In the genomic region with DNA sequence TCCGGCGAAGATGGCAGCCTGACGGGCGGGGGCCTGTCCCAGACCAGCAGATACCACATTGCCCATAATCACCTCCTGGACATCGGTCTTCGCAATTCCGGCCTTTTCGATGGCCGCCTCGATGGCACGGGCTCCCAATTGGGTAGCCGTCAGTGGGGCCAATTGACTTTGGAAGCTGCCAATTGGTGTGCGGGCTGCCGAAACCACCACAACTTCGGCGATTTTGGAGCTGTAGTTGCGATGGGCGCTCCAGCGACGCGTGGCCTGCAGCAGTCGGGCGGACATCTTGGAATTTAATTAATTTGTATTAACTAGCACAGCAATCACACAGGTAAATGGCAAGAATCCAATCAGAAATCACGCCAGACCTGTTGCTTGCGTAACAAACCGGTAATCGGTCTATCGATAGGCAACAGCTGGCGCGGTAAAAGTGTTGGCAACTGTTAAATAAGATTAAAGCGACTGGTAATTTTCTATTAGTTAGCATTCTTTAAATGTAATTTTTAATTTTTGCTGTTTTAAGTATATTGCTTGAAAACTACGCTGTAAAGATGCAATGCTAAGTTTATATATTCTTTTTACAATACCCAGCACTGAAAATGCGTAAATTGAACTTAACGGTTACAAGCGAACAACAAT, we compare ENCODE assay signal across 1 fruit fly cellular context.
TF ChIP-seq lines count a peak whose summit lies in the region.

Acat1 (minus strand) TSS at position 400 of the 639 bp plus-strand sequence.

TF ChIP-seq in whole organism, embryonic, 481 proteins besides CTCF, POLR2A, EP300 and RAD21 (continued from another document and continues in another):
- peak; percentile 53; the same call in 1 of the 2 replicates for TF ChIP-seq CG3847 (GFP tag; IDR thresholded peaks at IDR 0.05; lab: Robert Waterston, UW)
- peak; percentile 72 for TF ChIP-seq CG32532 (GFP tag; IDR thresholded peaks at IDR 0.05; lab: Robert Waterston, UW)
- TF ChIP-seq zfh2 (GFP tag; optimal IDR thresholded peaks at IDR 0.05; lab: Kevin White, UChicago) = peak; percentile 77
- no peak for TF ChIP-seq HLHmδ (GFP tag; optimal IDR thresholded peaks at IDR 0.05; lab: Kevin White, UChicago)
- TF ChIP-seq phol (tag; optimal IDR thresholded peaks at IDR 0.05; lab: Kevin White, UChicago) = peak; percentile 64
- TF ChIP-seq psq (GFP tag; optimal IDR thresholded peaks at IDR 0.05; lab: Kevin White, UChicago) = no peak
- TF ChIP-seq CG12744 (GFP tag; optimal IDR thresholded peaks at IDR 0.05; lab: Kevin White, UChicago) = peak; percentile 28
- TF ChIP-seq CG1602 (GFP tag; optimal IDR thresholded peaks at IDR 0.05; lab: Kevin White, UChicago) = peak; percentile 44
- TF ChIP-seq CG10209 (GFP tag; optimal IDR thresholded peaks at IDR 0.05; lab: Kevin White, UChicago) = peak; percentile 44
- TF ChIP-seq CG17612 (GFP tag; IDR thresholded peaks at IDR 0.05; lab: Robert Waterston, UW) = no peak
- no peak for TF ChIP-seq trh (GFP tag; optimal IDR thresholded peaks at IDR 0.05; lab: Kevin White, UChicago)
- TF ChIP-seq p53 (GFP tag; optimal IDR thresholded peaks at IDR 0.05; lab: Kevin White, UChicago) = no peak
- no peak for TF ChIP-seq CG3726 (GFP tag; IDR thresholded peaks at IDR 0.05; lab: Robert Waterston, UW)
- peak; percentile 43 for TF ChIP-seq CG17829 (tag; optimal IDR thresholded peaks at IDR 0.05; lab: Kevin White, UChicago)
- peak; percentile 53 for TF ChIP-seq CG14710 (tag; optimal IDR thresholded peaks at IDR 0.05; lab: Kevin White, UChicago)
- TF ChIP-seq pzg (GFP tag; optimal IDR thresholded peaks at IDR 0.05; lab: Kevin White, UChicago) = peak; percentile 50
- TF ChIP-seq MTF-1 (GFP tag; optimal IDR thresholded peaks at IDR 0.05; lab: Kevin White, UChicago; ENCODE audit: borderline replicate concordance) = peak; percentile 6
- TF ChIP-seq Myb (GFP tag; optimal IDR thresholded peaks at IDR 0.05; lab: Kevin White, UChicago) = peak; percentile 88
- TF ChIP-seq hth (optimal IDR thresholded peaks at IDR 0.05; lab: Kevin White, UChicago) = no peak
- TF ChIP-seq dpn (GFP tag; optimal IDR thresholded peaks at IDR 0.05; lab: Kevin White, UChicago) = peak; percentile 44 to 64
- TF ChIP-seq esg (GFP tag; conservative IDR thresholded peaks at IDR 0.05; lab: Robert Waterston, UW) = peak; percentile 28; the same call in 1 of the 2 replicates
- TF ChIP-seq Scr (GFP tag; IDR thresholded peaks at IDR 0.05; lab: Robert Waterston, UW; ENCODE audit: partially characterized antibody) = peak; percentile 51
- peak; percentile 64 for TF ChIP-seq mam (GFP tag; optimal IDR thresholded peaks at IDR 0.05; lab: Kevin White, UChicago)
- TF ChIP-seq crp (GFP tag; optimal IDR thresholded peaks at IDR 0.05; lab: Kevin White, UChicago) = peak; percentile 11 to 83
- TF ChIP-seq chinmo (GFP tag; IDR thresholded peaks at IDR 0.05; lab: Robert Waterston, UW; ENCODE audit: partially characterized antibody) = 0 out of 4 replicates have a peak, but pooled peaks have one; percentile 56
- no peak for TF ChIP-seq CG14965 (GFP tag; optimal IDR thresholded peaks at IDR 0.05; lab: Kevin White, UChicago; ENCODE audit: borderline replicate concordance)
- peak; percentile 80 for TF ChIP-seq lilli (GFP tag; optimal IDR thresholded peaks at IDR 0.05; lab: Kevin White, UChicago)
- TF ChIP-seq disco-r (GFP tag; optimal IDR thresholded peaks at IDR 0.05; lab: Kevin White, UChicago) = no peak
- no peak for TF ChIP-seq CG4707 (GFP tag; optimal IDR thresholded peaks at IDR 0.05; lab: Kevin White, UChicago)
- TF ChIP-seq insv (GFP tag; optimal IDR thresholded peaks at IDR 0.05; lab: Kevin White, UChicago) = peak; percentile 56 to 94
- TF ChIP-seq CG13287 (GFP tag; IDR thresholded peaks at IDR 0.05; lab: Robert Waterston, UW; ENCODE audit: partially characterized antibody) = peak; percentile 62
- TF ChIP-seq CG7271 (tag; optimal IDR thresholded peaks at IDR 0.05; lab: Kevin White, UChicago) = peak; percentile 1
- peak; percentile 76 for TF ChIP-seq ci (GFP tag; IDR thresholded peaks at IDR 0.05; lab: Robert Waterston, UW)
- peak; percentile 33 for TF ChIP-seq CG1233 (GFP tag; optimal IDR thresholded peaks at IDR 0.05; lab: Kevin White, UChicago)
- TF ChIP-seq Nf-YB (GFP tag; optimal IDR thresholded peaks at IDR 0.05; lab: Kevin White, UChicago) = peak; percentile 39
- TF ChIP-seq aop (GFP tag; IDR thresholded peaks at IDR 0.05; lab: Robert Waterston, UW) = no peak
- TF ChIP-seq CG34224 (GFP tag; IDR thresholded peaks at IDR 0.05; lab: Robert Waterston, UW; ENCODE audit: partially characterized antibody) = peak; percentile 58; the same call in 2 of the 3 replicates
- no peak for TF ChIP-seq CG8765 (GFP tag; IDR thresholded peaks at IDR 0.05; lab: Robert Waterston, UW)
- TF ChIP-seq CG13775 (GFP tag; optimal IDR thresholded peaks at IDR 0.05; lab: Kevin White, UChicago) = peak; percentile 47
- peak; percentile 22; the same call in 1 of the 2 replicates for TF ChIP-seq E2f1 (GFP tag; IDR thresholded peaks at IDR 0.05; lab: Robert Waterston, UW)
- no peak; the same call in 2 of the 3 replicates for TF ChIP-seq CG14050 (GFP tag; IDR thresholded peaks at IDR 0.05; lab: Robert Waterston, UW)
- TF ChIP-seq Dip3 (GFP tag; optimal IDR thresholded peaks at IDR 0.05; lab: Kevin White, UChicago) = peak; percentile 71
- peak; percentile 12 for TF ChIP-seq Abd-B (GFP tag; optimal IDR thresholded peaks at IDR 0.05; lab: Kevin White, UChicago)
- no peak for TF ChIP-seq CG33213 (GFP tag; optimal IDR thresholded peaks at IDR 0.05; lab: Kevin White, UChicago)
- TF ChIP-seq Sox102F (GFP tag; optimal IDR thresholded peaks at IDR 0.05; lab: Kevin White, UChicago) = peak; percentile 69
- TF ChIP-seq Rx (GFP tag; IDR thresholded peaks at IDR 0.05; lab: Robert Waterston, UW) = peak; percentile 44
- no peak for TF ChIP-seq usp (GFP tag; optimal IDR thresholded peaks at IDR 0.05; lab: Kevin White, UChicago)
- no peak for TF ChIP-seq CG11696 (GFP tag; IDR thresholded peaks at IDR 0.05; lab: Robert Waterston, UW)
- peak; percentile 35 for TF ChIP-seq CG2202 (tag; optimal IDR thresholded peaks at IDR 0.05; lab: Kevin White, UChicago)
- TF ChIP-seq stwl (tag; optimal IDR thresholded peaks at IDR 0.05; lab: Kevin White, UChicago) = peak; percentile 87
- TF ChIP-seq CG8089 (GFP tag; optimal IDR thresholded peaks at IDR 0.05; lab: Kevin White, UChicago) = no peak
- peak; percentile 35 for TF ChIP-seq fd96Cb (tag; optimal IDR thresholded peaks at IDR 0.05; lab: Kevin White, UChicago)
- TF ChIP-seq CG7556 (GFP tag; optimal IDR thresholded peaks at IDR 0.05; lab: Kevin White, UChicago) = peak; percentile 58
- TF ChIP-seq CG32772 (GFP tag; IDR thresholded peaks at IDR 0.05; lab: Robert Waterston, UW) = 0 out of 2 replicates have a peak, but pooled peaks have one; percentile 5
- TF ChIP-seq ranshi (GFP tag; IDR thresholded peaks at IDR 0.05; lab: Robert Waterston, UW) = 0 out of 2 replicates have a peak, but pooled peaks have one; percentile 42
- no peak for TF ChIP-seq gcm2 (GFP tag; optimal IDR thresholded peaks at IDR 0.05; lab: Kevin White, UChicago)
- peak; percentile 15 for TF ChIP-seq CG18619 (GFP tag; optimal IDR thresholded peaks at IDR 0.05; lab: Kevin White, UChicago)
- peak; percentile 37 for TF ChIP-seq CoRest (tag; optimal IDR thresholded peaks at IDR 0.05; lab: Kevin White, UChicago)
- TF ChIP-seq Ssrp (tag; optimal IDR thresholded peaks at IDR 0.05; lab: Kevin White, UChicago) = peak; percentile 18
- TF ChIP-seq bowl (GFP tag; IDR thresholded peaks at IDR 0.05; lab: Robert Waterston, UW) = no peak
- no peak for TF ChIP-seq CG14860 (GFP tag; IDR thresholded peaks at IDR 0.05; lab: Robert Waterston, UW; ENCODE audit: partially characterized antibody)
- TF ChIP-seq CG18476 (GFP tag; optimal IDR thresholded peaks at IDR 0.05; lab: Kevin White, UChicago) = peak; percentile 64
- TF ChIP-seq lab (GFP tag; optimal IDR thresholded peaks at IDR 0.05; lab: Kevin White, UChicago) = peak; percentile 72
- peak; percentile 42 for TF ChIP-seq bcd (GFP tag; optimal IDR thresholded peaks at IDR 0.05; lab: Kevin White, UChicago)
- peak; percentile 53; the same call in 1 of the 2 replicates for TF ChIP-seq sob (GFP tag; IDR thresholded peaks at IDR 0.05; lab: Robert Waterston, UW)
- TF ChIP-seq tna (GFP tag; IDR thresholded peaks at IDR 0.05; lab: Robert Waterston, UW; ENCODE audit: partially characterized antibody) = no peak
- peak; percentile 23 for TF ChIP-seq CG10462 (GFP tag; optimal IDR thresholded peaks at IDR 0.05; lab: Kevin White, UChicago)
- peak; percentile 44 for TF ChIP-seq tx (GFP tag; optimal IDR thresholded peaks at IDR 0.05; lab: Kevin White, UChicago)
- TF ChIP-seq shn (GFP tag; optimal IDR thresholded peaks at IDR 0.05; lab: Kevin White, UChicago) = no peak
- peak; percentile 25 for TF ChIP-seq Camta (GFP tag; optimal IDR thresholded peaks at IDR 0.05; lab: Kevin White, UChicago)
- peak; percentile 68 for TF ChIP-seq Dref (GFP tag; IDR thresholded peaks at IDR 0.05; lab: Robert Waterston, UW)
- TF ChIP-seq en (GFP tag; optimal IDR thresholded peaks at IDR 0.05; lab: Kevin White, UChicago) = peak; percentile 18
- TF ChIP-seq CG18764 (GFP tag; optimal IDR thresholded peaks at IDR 0.05; lab: Kevin White, UChicago) = peak; percentile 15
- TF ChIP-seq CG14441 (GFP tag; IDR thresholded peaks at IDR 0.05; lab: Robert Waterston, UW) = peak; percentile 58
- no peak for TF ChIP-seq Bdp1 (GFP tag; optimal IDR thresholded peaks at IDR 0.05; lab: Kevin White, UChicago)
- TF ChIP-seq tap (tag; optimal IDR thresholded peaks at IDR 0.05; lab: Kevin White, UChicago) = peak; percentile 27
- no peak for TF ChIP-seq CG1792 (GFP tag; optimal IDR thresholded peaks at IDR 0.05; lab: Kevin White, UChicago)
- TF ChIP-seq CG2875 (GFP tag; optimal IDR thresholded peaks at IDR 0.05; lab: Kevin White, UChicago) = no peak
- TF ChIP-seq CG12391 (tag; optimal IDR thresholded peaks at IDR 0.05; lab: Kevin White, UChicago) = peak; percentile 75
- peak; percentile 14 for TF ChIP-seq her (GFP tag; optimal IDR thresholded peaks at IDR 0.05; lab: Kevin White, UChicago)
- peak; percentile 31 for TF ChIP-seq CHES-1-like (GFP tag; optimal IDR thresholded peaks at IDR 0.05; lab: Kevin White, UChicago)
- TF ChIP-seq jigr1 (GFP tag; IDR thresholded peaks at IDR 0.05; lab: Robert Waterston, UW) = no peak
- peak; percentile 71 for TF ChIP-seq CG30403 (GFP tag; optimal IDR thresholded peaks at IDR 0.05; lab: Kevin White, UChicago)
- peak; percentile 25; the same call in 1 of the 2 replicates for TF ChIP-seq inv (GFP tag; IDR thresholded peaks at IDR 0.05; lab: Robert Waterston, UW; ENCODE audit: partially characterized antibody)
- peak; percentile 50; the same call in 1 of the 2 replicates for TF ChIP-seq unc-4 (GFP tag; IDR thresholded peaks at IDR 0.05; lab: Robert Waterston, UW; ENCODE audit: partially characterized antibody)
- peak; percentile 7; the same call in 1 of the 2 replicates for TF ChIP-seq al (GFP tag; IDR thresholded peaks at IDR 0.05; lab: Robert Waterston, UW)
- peak; percentile 34 for TF ChIP-seq CG4820 (GFP tag; optimal IDR thresholded peaks at IDR 0.05; lab: Kevin White, UChicago)
- TF ChIP-seq HmgD (GFP tag; optimal IDR thresholded peaks at IDR 0.05; lab: Kevin White, UChicago) = peak; percentile 29
- no peak for TF ChIP-seq pan (optimal IDR thresholded peaks at IDR 0.05; lab: Kevin White, UChicago)
- peak in 1 of 2 experiments; percentile 61 for TF ChIP-seq pan (GFP tag; optimal IDR thresholded peaks at IDR 0.05 in 1 of 2, IDR thresholded peaks at IDR 0.05 in 1 of 2)
- TF ChIP-seq chif (GFP tag; optimal IDR thresholded peaks at IDR 0.05; lab: Kevin White, UChicago) = peak; percentile 8 to 38
- TF ChIP-seq Elba2 (GFP tag; optimal IDR thresholded peaks at IDR 0.05; lab: Kevin White, UChicago) = peak; percentile 91
- TF ChIP-seq Sry-β (GFP tag; optimal IDR thresholded peaks at IDR 0.05; lab: Kevin White, UChicago) = peak; percentile 49
- peak; percentile 26; the same call in 1 of the 2 replicates for TF ChIP-seq H2.0 (GFP tag; IDR thresholded peaks at IDR 0.05; lab: Robert Waterston, UW)
- peak; percentile 34 for TF ChIP-seq CG9609 (GFP tag; optimal IDR thresholded peaks at IDR 0.05; lab: Kevin White, UChicago)
- peak; percentile 39 for TF ChIP-seq CG13624 (GFP tag; optimal IDR thresholded peaks at IDR 0.05; lab: Kevin White, UChicago)
- TF ChIP-seq Fer3 (tag; optimal IDR thresholded peaks at IDR 0.05; lab: Kevin White, UChicago) = peak; percentile 49
- peak; percentile 66 for TF ChIP-seq CG6689 (GFP tag; IDR thresholded peaks at IDR 0.05; lab: Robert Waterston, UW)
- peak; percentile 57 for TF ChIP-seq CG9932 (GFP tag; IDR thresholded peaks at IDR 0.05; lab: Robert Waterston, UW)
- TF ChIP-seq lbe (GFP tag; optimal IDR thresholded peaks at IDR 0.05; lab: Kevin White, UChicago) = peak; percentile 81
- peak; percentile 48 for TF ChIP-seq CG10654 (GFP tag; optimal IDR thresholded peaks at IDR 0.05; lab: Kevin White, UChicago)
- TF ChIP-seq danr (GFP tag; IDR thresholded peaks at IDR 0.05; lab: Robert Waterston, UW) = no peak
- TF ChIP-seq CG7357 (GFP tag; IDR thresholded peaks at IDR 0.05; lab: Robert Waterston, UW) = no peak
- TF ChIP-seq dati (GFP tag; IDR thresholded peaks at IDR 0.05; lab: Robert Waterston, UW) = no peak
- peak; percentile 51 for TF ChIP-seq sisA (GFP tag; IDR thresholded peaks at IDR 0.05; lab: Robert Waterston, UW)
- no peak for TF ChIP-seq CG4404 (GFP tag; IDR thresholded peaks at IDR 0.05; lab: Robert Waterston, UW)
- TF ChIP-seq pb (GFP tag; optimal IDR thresholded peaks at IDR 0.05; lab: Kevin White, UChicago) = no peak
- no peak for TF ChIP-seq eyg (GFP tag; optimal IDR thresholded peaks at IDR 0.05; lab: Kevin White, UChicago)
- no peak for TF ChIP-seq CG1529 (GFP tag; optimal IDR thresholded peaks at IDR 0.05; lab: Kevin White, UChicago)
- no peak for TF ChIP-seq gfzf (GFP tag; optimal IDR thresholded peaks at IDR 0.05; lab: Kevin White, UChicago)
- TF ChIP-seq Nf-YC (tag; optimal IDR thresholded peaks at IDR 0.05; lab: Kevin White, UChicago) = peak; percentile 42
- TF ChIP-seq luna (GFP tag; optimal IDR thresholded peaks at IDR 0.05; lab: Kevin White, UChicago) = peak; percentile 39
- TF ChIP-seq nom (GFP tag; optimal IDR thresholded peaks at IDR 0.05; lab: Kevin White, UChicago) = peak; percentile 19
- no peak for TF ChIP-seq Vsx1 (GFP tag; optimal IDR thresholded peaks at IDR 0.05; lab: Kevin White, UChicago)
- peak; percentile 49; the same call in 1 of the 2 replicates for TF ChIP-seq E2f2 (GFP tag; IDR thresholded peaks at IDR 0.05; lab: Robert Waterston, UW)
- TF ChIP-seq rib (GFP tag; IDR thresholded peaks at IDR 0.05; lab: Robert Waterston, UW) = no peak
- peak; percentile 12 for TF ChIP-seq CG6813 (GFP tag; optimal IDR thresholded peaks at IDR 0.05; lab: Kevin White, UChicago)
- TF ChIP-seq Doc3 (GFP tag; IDR thresholded peaks at IDR 0.05; lab: Robert Waterston, UW; ENCODE audit: partially characterized antibody) = 0 out of 3 replicates have a peak, but pooled peaks have one; percentile 17
- TF ChIP-seq trem (tag; optimal IDR thresholded peaks at IDR 0.05; lab: Kevin White, UChicago) = peak; percentile 52
